Fruit fly (Drosophila melanogaster) whole organism, adult: Measurements from ENCODE around the gene Or13a.

Experiments
- CG11617 ChIP-seq: fragments of 200-800 bp; sonication (Bioruptor generic); optimal IDR thresholded peaks from 2 replicates; lab custom pipeline; 2017; ENCODE audit warnings: mild to moderate bottlenecking, missing biosample characterization, missing genetic modification reagents, missing genetic modification characterization
- CG12768 ChIP-seq: fragments of 200-800 bp; sonication (Bioruptor generic); optimal IDR thresholded peaks from 2 replicates; lab custom pipeline; 2017; ENCODE audit warnings: missing biosample characterization, missing genetic modification characterization, mild to moderate bottlenecking, moderate library complexity, missing genetic modification reagents
- CG14711 ChIP-seq: fragments of 200-800 bp; sonication (Bioruptor generic); optimal IDR thresholded peaks from 2 replicates; lab custom pipeline; 2018; ENCODE audit warnings: missing biosample characterization, mild to moderate bottlenecking, missing genetic modification characterization, moderate library complexity
- CG1620 ChIP-seq: fragments of 200-800 bp; sonication (Bioruptor generic); optimal IDR thresholded peaks from 2 replicates; lab custom pipeline; 2016; ENCODE audit warnings: missing biosample characterization, missing genetic modification characterization
- CG33017 ChIP-seq: fragments of 200-800 bp; sonication (Bioruptor generic); optimal IDR thresholded peaks from 2 replicates; lab custom pipeline; 2018; ENCODE audit warnings: missing biosample characterization, mild to moderate bottlenecking, missing genetic modification characterization, moderate library complexity
- CG5204 ChIP-seq: fragments of 200-800 bp; sonication (Bioruptor generic); optimal IDR thresholded peaks from 2 replicates; lab custom pipeline; 2016; ENCODE audit warnings: missing biosample characterization, missing genetic modification characterization
- CG7045 ChIP-seq: fragments of 200-800 bp; sonication (Bioruptor generic); optimal IDR thresholded peaks from 2 replicates; lab custom pipeline; 2017; ENCODE audit warnings: missing biosample characterization, mild to moderate bottlenecking, missing genetic modification characterization
- CG7101 ChIP-seq: fragments of 200-800 bp; sonication (Bioruptor generic); optimal IDR thresholded peaks from 2 replicates; lab custom pipeline; 2018; ENCODE audit warnings: missing biosample characterization, mild to moderate bottlenecking, missing genetic modification characterization, moderate library complexity
- Clk ChIP-seq: fragments of 200-800 bp; sonication (Bioruptor generic); optimal IDR thresholded peaks from 2 replicates; lab custom pipeline; 2017; ENCODE audit warnings: missing biosample characterization, missing genetic modification characterization
- Crg-1 ChIP-seq: fragments of 200-800 bp; sonication (Bioruptor generic); optimal IDR thresholded peaks from 2 replicates; lab custom pipeline; 2016; ENCODE audit warnings: missing biosample characterization, missing genetic modification characterization
- Hr96 ChIP-seq: fragments of 200-800 bp; sonication (Bioruptor generic); optimal IDR thresholded peaks from 2 replicates; lab custom pipeline; 2016; ENCODE audit warnings: missing biosample characterization, missing genetic modification characterization
- Mnt ChIP-seq: fragments of 200-800 bp; sonication (Bioruptor generic); optimal IDR thresholded peaks from 2 replicates; lab custom pipeline; 2016; ENCODE audit warnings: missing biosample characterization, mild to moderate bottlenecking, missing genetic modification characterization
- bab1 ChIP-seq: fragments of 200-800 bp; sonication (Bioruptor generic); optimal IDR thresholded peaks from 3 replicates; lab custom pipeline; 2019; ENCODE audit warnings: missing biosample characterization, mild to moderate bottlenecking, missing genetic modification characterization, moderate library complexity
- cic ChIP-seq: fragments of 200-800 bp; sonication (Bioruptor generic); optimal IDR thresholded peaks from 2 replicates; lab custom pipeline; 2017; ENCODE audit warnings: missing biosample characterization, mild to moderate bottlenecking, missing genetic modification characterization, moderate library complexity
- cnc ChIP-seq, 2 experiments: fragments of >200 bp; optimal IDR thresholded peaks; 2 replicates each; lab custom pipeline; 2017
- kay ChIP-seq: fragments of 200-800 bp; sonication (Bioruptor generic); peaks from one replicate; lab custom pipeline; 2016; ENCODE audit warnings: missing biosample characterization, missing genetic modification characterization, borderline replicate concordance
- ovo ChIP-seq: fragments of 200-800 bp; sonication (Bioruptor generic); optimal IDR thresholded peaks from 2 replicates; lab custom pipeline; 2016; ENCODE audit warnings: missing biosample characterization, missing genetic modification characterization
- pad ChIP-seq: fragments of 200-800 bp; sonication (Bioruptor generic); optimal IDR thresholded peaks from 3 replicates; lab custom pipeline; 2017; ENCODE audit warnings: missing biosample characterization, missing genetic modification characterization, mild to moderate bottlenecking, moderate library complexity, missing genetic modification reagents
- tj ChIP-seq: fragments of 200-800 bp; sonication (Bioruptor generic); optimal IDR thresholded peaks from 3 replicates; lab custom pipeline; 2017; ENCODE audit warnings: missing biosample characterization, mild to moderate bottlenecking, missing genetic modification characterization, moderate library complexity
- toe ChIP-seq: fragments of 200-800 bp; sonication (Bioruptor generic); optimal IDR thresholded peaks from 2 replicates; lab custom pipeline; 2016; ENCODE audit warnings: missing biosample characterization, missing genetic modification characterization

The Or13a gene

DNA sequence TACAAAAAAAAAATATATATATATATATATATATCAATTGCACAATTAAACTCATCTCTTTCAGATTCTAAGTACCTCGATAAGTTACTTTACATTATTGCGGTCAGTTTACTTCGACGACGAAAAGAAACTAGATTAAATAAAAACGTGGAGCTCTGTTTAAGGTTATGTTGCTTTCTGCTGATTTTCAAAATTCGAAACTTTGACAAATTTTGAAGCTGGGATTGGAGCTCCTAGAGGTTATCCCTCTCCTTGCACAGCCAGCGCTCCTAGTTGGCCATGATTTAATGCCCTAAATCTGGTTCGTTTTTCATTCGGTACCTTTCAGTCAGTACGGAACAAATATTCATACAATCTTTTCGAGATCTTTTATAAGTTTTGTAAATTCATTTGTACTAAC lies 2.3 kb downstream of the Or13a start, which contains the start of gene CG42766:
CG42766 (plus strand) TSS at position 301 of the 400 bp plus-strand sequence.
- TF ChIP-seq bab1 (GFP tag; lab: Kevin White, UChicago) = no peak
- no peak for TF ChIP-seq Clk (GFP tag; lab: Kevin White, UChicago)
- TF ChIP-seq kay (GFP tag; lab: Kevin White, UChicago) = no peak
- no peak for TF ChIP-seq CG11617
- no peak for TF ChIP-seq CG33017 (tag; lab: Kevin White, UChicago)
- TF ChIP-seq Crg-1 (GFP tag; lab: Kevin White, UChicago) = no peak
- no peak for TF ChIP-seq CG14711
- no peak for TF ChIP-seq CG7101 (tag; lab: Kevin White, UChicago)
- TF ChIP-seq Mnt (GFP tag; lab: Kevin White, UChicago) = no peak
- TF ChIP-seq pad (GFP tag; lab: Kevin White, UChicago) = no peak
- TF ChIP-seq cnc (optimal IDR thresholded peaks at IDR 0.05; lab: Kevin White, UChicago) = no peak
- TF ChIP-seq tj = no peak
- no peak for TF ChIP-seq Hr96 (GFP tag; lab: Kevin White, UChicago)
- no peak for TF ChIP-seq CG5204
- TF ChIP-seq toe (GFP tag; lab: Kevin White, UChicago) = no peak
- TF ChIP-seq ovo (GFP tag; lab: Kevin White, UChicago) = no peak
- no peak for TF ChIP-seq CG1620
- no peak for TF ChIP-seq cic (GFP tag; lab: Kevin White, UChicago)
- no peak for TF ChIP-seq CG12768 (GFP tag; lab: Kevin White, UChicago)
- no peak for TF ChIP-seq CG7045

DNA sequence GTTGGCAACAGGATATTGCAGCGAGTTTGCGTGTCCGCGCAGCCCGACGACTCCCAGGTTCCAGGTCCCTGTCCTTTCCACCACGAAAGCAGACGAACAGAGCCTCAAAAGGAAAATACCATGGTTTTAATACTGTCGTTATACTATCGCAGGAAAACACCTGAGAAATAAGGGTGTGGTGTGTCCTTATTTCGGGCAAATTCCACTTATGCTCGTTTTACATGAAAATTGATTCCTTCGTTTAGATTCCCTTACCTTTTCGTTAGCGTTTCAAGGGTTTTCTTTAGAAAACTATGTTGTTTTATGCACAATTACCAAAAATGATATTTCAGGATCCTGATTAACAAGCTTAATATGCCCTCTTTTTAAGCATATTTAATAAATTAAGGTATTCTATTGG lies 8.6 kb downstream of the Or13a start, which contains the start of gene Cep164:
Cep164 (minus strand) TSS at position 101 of the 400 bp plus-strand sequence.
- TF ChIP-seq toe (GFP tag; lab: Kevin White, UChicago) = no peak
- TF ChIP-seq CG12768 (GFP tag; lab: Kevin White, UChicago) = no peak
- TF ChIP-seq cnc (optimal IDR thresholded peaks at IDR 0.05; lab: Kevin White, UChicago) = no peak

DNA sequence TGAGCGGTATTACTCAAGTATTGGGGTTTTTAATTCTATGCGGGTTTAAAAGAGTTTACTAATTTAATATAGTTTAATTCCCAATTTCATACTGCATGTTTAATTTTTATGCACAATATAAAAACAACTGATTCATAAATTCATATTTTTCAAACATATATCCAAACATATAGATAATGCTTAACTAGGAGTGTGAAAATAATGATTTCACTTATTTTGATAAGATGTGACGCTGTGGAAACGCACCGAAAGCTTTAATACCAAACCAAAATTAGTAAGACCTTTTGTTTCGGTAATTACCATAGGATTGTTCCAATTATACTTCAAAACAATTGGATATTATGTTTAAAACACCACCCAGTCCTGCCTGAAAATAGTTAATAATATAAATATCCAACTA lies 9.3 kb downstream of the Or13a start, which contains the start of gene Slc25A46a:
Slc25A46a (plus strand) TSS at position 272 of the 400 bp plus-strand sequence.
- peak; percentile 28 for TF ChIP-seq bab1 (GFP tag; lab: Kevin White, UChicago)
- no peak for TF ChIP-seq CG33017 (tag; lab: Kevin White, UChicago)

DNA sequence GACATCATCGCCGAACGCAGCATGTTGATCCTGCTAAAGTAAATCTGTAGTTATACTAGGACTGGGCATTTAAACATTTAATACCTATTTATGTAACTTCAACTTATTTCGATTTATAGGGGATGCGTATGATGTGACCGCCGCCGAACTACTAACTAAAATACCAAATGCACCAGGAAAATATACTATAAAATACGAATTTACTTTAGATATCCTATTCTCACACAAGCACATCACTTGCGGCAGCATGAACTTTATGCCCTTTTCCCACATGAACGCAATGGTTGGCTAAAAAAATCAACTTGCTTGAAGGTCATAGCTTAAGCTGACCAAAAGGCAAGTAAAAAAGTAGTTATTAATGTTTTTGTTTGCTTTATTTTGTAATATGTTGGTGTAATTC lies 12.4 kb downstream of the Or13a start, which contains the start of gene ND-20:
ND-20 (minus strand) TSS at position 155 of the 400 bp plus-strand sequence.
- TF ChIP-seq tj (no peak), pad (GFP tag; lab: Kevin White, UChicago) (peak; percentile 19), toe (GFP tag; lab: Kevin White, UChicago) (no peak), CG12768 (GFP tag; lab: Kevin White, UChicago) (no peak), kay (GFP tag; lab: Kevin White, UChicago) (no peak), CG14711 (peak; percentile 32), CG1620 (peak; percentile 30), CG7045 (no peak), ovo (GFP tag; lab: Kevin White, UChicago) (no peak), cnc (optimal IDR thresholded peaks at IDR 0.05; lab: Kevin White, UChicago) (no peak), CG7101 (tag; lab: Kevin White, UChicago) (peak; percentile 30), CG5204 (no peak), Hr96 (GFP tag; lab: Kevin White, UChicago) (no peak), Crg-1 (GFP tag; lab: Kevin White, UChicago) (no peak), Mnt (GFP tag; lab: Kevin White, UChicago) (peak; percentile 16), cic (GFP tag; lab: Kevin White, UChicago) (no peak), CG11617 (no peak), bab1 (GFP tag; lab: Kevin White, UChicago) (peak; percentile 18), Clk (GFP tag; lab: Kevin White, UChicago) (no peak), CG33017 (tag; lab: Kevin White, UChicago) (no peak)

DNA sequence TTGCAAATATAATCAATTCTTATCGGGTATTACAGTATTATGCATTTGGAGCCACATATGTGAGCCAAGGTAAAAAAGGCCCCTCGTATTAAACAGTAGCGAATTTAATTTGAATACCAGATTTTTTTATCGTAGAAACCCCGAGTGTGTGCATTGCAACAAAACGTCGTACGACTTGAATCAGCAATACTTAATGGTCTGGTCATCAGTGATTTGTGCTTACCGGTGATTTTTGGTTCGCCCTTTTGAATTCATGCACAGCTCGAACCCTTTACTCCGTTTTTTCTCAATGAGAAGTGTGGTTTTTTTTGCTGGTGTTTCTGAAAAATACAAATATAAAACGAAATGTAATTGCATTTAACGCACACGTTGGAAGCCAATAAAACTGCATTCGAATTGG lies 15.4 kb downstream of the Or13a start:
- TF ChIP-seq tj (peak; percentile 96), CG7045 (no peak)

DNA sequence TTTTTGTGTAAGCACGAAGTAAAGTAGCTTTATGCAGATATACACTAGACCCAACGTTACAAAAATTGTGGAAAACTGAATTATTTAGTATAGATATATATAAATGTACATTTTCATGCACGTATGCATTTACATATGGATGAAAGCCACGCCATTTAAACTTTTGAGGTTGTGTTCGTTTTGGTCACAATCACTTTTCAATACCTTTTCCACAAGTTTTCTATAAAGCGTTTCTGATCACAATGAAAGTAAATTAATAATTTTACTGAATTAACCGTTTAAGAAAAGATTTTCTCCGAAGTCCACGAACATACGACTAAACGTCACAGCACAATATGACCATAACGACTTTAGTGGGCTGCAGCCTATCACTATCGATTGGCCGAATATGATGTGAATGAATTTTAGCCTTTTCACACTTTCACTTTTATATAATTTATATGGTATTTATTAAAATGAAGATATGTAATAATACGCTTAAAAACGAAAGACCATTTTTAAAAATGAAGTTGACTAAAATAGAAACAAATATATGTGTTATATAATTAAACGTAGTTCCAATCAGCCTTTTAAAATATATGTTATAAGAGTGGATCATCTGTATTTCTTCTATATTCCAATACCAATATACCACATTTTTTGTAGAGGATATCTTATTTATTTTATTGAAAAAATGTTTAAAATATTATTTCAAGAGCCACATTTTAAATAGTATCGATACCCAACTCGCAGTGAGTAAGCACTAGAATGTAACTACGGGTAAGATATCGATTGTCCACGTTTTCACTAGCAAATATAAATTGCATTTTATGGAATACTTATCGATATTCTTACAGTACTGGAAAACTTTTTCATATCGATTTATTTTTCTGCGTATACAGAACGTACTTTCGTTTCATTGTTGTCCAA lies 17.6 kb downstream of the Or13a start, which contains the start of the genes CG46312, eIF5 and exd:
CG46312 (minus strand) TSS at position 357 of the 909 bp plus-strand sequence.
eIF5 (minus strand) TSS at position 357 of the 909 bp plus-strand sequence.
exd (plus strand) TSS at position 851 of the 909 bp plus-strand sequence.
- TF ChIP-seq bab1 (GFP tag; lab: Kevin White, UChicago) (peak; percentile 73), CG7101 (tag; lab: Kevin White, UChicago) (peak; percentile 18), CG5204 (no peak), CG33017 (tag; lab: Kevin White, UChicago) (no peak), ovo (GFP tag; lab: Kevin White, UChicago) (peak; percentile 13), Mnt (GFP tag; lab: Kevin White, UChicago) (peak; percentile 29), cic (GFP tag; lab: Kevin White, UChicago) (no peak)
